Worm (Caenorhabditis elegans) whole organism, late embryonic: Measurements from ENCODE around the gene nlg-1.

Experiments
- C38D4.7 ChIP-seq: fragments of 200-800 bp; sonication (Bioruptor generic); optimal IDR thresholded peaks from 2 replicates; lab custom pipeline; 2018; ENCODE audit warnings: mild to moderate bottlenecking, missing genetic modification characterization, moderate library complexity, missing compliant biosample characterization
- F13H6.1 ChIP-seq: sonication (generic microtip); optimal IDR thresholded peaks from 2 replicates; lab custom pipeline; 2016; ENCODE audit warnings: missing genetic modification characterization, missing compliant biosample characterization
- K02D7.2 ChIP-seq: sonication (generic microtip); optimal IDR thresholded peaks from 2 replicates; lab custom pipeline; 2017; ENCODE audit warnings: mild to moderate bottlenecking, missing genetic modification characterization, missing compliant biosample characterization
- T23F11.4 ChIP-seq: fragments of 200-800 bp; sonication (Bioruptor generic); optimal IDR thresholded peaks from 2 replicates; lab custom pipeline; 2018; ENCODE audit warnings: mild to moderate bottlenecking, missing genetic modification characterization, missing compliant biosample characterization
- Y22D7AL.16 ChIP-seq: sonication (generic microtip); optimal IDR thresholded peaks from 2 replicates; lab custom pipeline; 2016; ENCODE audit warnings: missing genetic modification characterization, missing compliant biosample characterization
- ceh-14 ChIP-seq: sonication (generic microtip); optimal IDR thresholded peaks from 2 replicates; lab custom pipeline; 2016; ENCODE audit warnings: missing genotype, missing genetic modification characterization, missing compliant biosample characterization
- ceh-18 ChIP-seq: sonication (generic microtip); optimal IDR thresholded peaks from 2 replicates; lab custom pipeline; 2016; ENCODE audit warnings: missing genetic modification characterization, missing compliant biosample characterization
- ceh-2 ChIP-seq: sonication (generic microtip); optimal IDR thresholded peaks from 2 replicates; lab custom pipeline; 2016; ENCODE audit warnings: missing genotype, missing genetic modification characterization, missing compliant biosample characterization
- ceh-22 ChIP-seq: sonication (generic microtip); optimal IDR thresholded peaks from 2 replicates; lab custom pipeline; 2017; ENCODE audit warnings: missing biosample characterization, missing genetic modification characterization
- ceh-24 ChIP-seq: sonication (generic microtip); optimal IDR thresholded peaks from 2 replicates; lab custom pipeline; 2016; ENCODE audit warnings: mild to moderate bottlenecking, missing genetic modification characterization, missing compliant biosample characterization
- ceh-31 ChIP-seq: sonication (generic microtip); optimal IDR thresholded peaks from 2 replicates; lab custom pipeline; 2016; ENCODE audit warnings: missing genetic modification characterization, missing compliant biosample characterization
- ceh-34 ChIP-seq: sonication (generic microtip); optimal IDR thresholded peaks from 2 replicates; lab custom pipeline; 2016; ENCODE audit warnings: mild to moderate bottlenecking, missing genetic modification characterization, missing compliant biosample characterization
- ceh-45 ChIP-seq: fragments of 200-800 bp; sonication (Bioruptor generic); IDR thresholded peaks from 2 replicates; pipeline ENCODE4 v1.3.6; 2022; ENCODE audit warnings: missing genetic modification reagents, missing genetic modification characterization, missing compliant biosample characterization
- ceh-48 ChIP-seq: sonication (generic microtip); optimal IDR thresholded peaks from 2 replicates; lab custom pipeline; 2016; ENCODE audit warnings: missing genetic modification characterization, inconsistent platforms, missing compliant biosample characterization
- ceh-6 ChIP-seq: fragments of 200-800 bp; sonication (Bioruptor generic); optimal IDR thresholded peaks from 2 replicates; lab custom pipeline; 2018; ENCODE audit warnings: mild to moderate bottlenecking, missing genetic modification characterization, missing compliant biosample characterization
- dve-1 ChIP-seq: sonication (generic microtip); optimal IDR thresholded peaks from 2 replicates; lab custom pipeline; 2017; ENCODE audit warnings: antibody characterized with exemption, mild to moderate bottlenecking, missing genetic modification characterization, missing compliant biosample characterization
- elt-2 ChIP-seq: sonication (generic microtip); optimal IDR thresholded peaks from 2 replicates; lab custom pipeline; 2016; ENCODE audit warnings: missing genetic modification reagents, missing genetic modification characterization, missing compliant biosample characterization
- eyg-1 ChIP-seq: sonication (generic microtip); optimal IDR thresholded peaks from 2 replicates; lab custom pipeline; 2016; ENCODE audit warnings: missing genotype, missing genetic modification characterization, missing compliant biosample characterization
- fax-1 ChIP-seq: sonication (generic microtip); optimal IDR thresholded peaks from 2 replicates; lab custom pipeline; 2016; ENCODE audit warnings: missing genotype, missing genetic modification characterization, missing compliant biosample characterization
- fkh-10 ChIP-seq: fragments of 150-350 bp; optimal IDR thresholded peaks from 2 replicates; lab custom pipeline; 2014; ENCODE audit warnings: missing biosample characterization, missing genetic modification reagents, missing genetic modification characterization
- fkh-6 ChIP-seq: sonication (generic microtip); optimal IDR thresholded peaks from 2 replicates; lab custom pipeline; 2016; ENCODE audit warnings: missing genetic modification characterization, missing compliant biosample characterization
- hlh-13 ChIP-seq: fragments of 200-800 bp; sonication (Bioruptor generic); optimal IDR thresholded peaks from 2 replicates; lab custom pipeline; 2018; ENCODE audit warnings: mild to moderate bottlenecking, missing genetic modification characterization, missing compliant biosample characterization
- hlh-15 ChIP-seq: sonication (generic microtip); optimal IDR thresholded peaks from 2 replicates; lab custom pipeline; 2016; ENCODE audit warnings: missing genetic modification characterization, missing compliant biosample characterization
- hlh-30 ChIP-seq: sonication (generic microtip); optimal IDR thresholded peaks from 2 replicates; lab custom pipeline; 2017; ENCODE audit warnings: antibody characterized with exemption, missing genetic modification characterization, missing compliant biosample characterization; ENCODE audit not compliant: insufficient read depth
- hlh-8 ChIP-seq: sonication (generic microtip); optimal IDR thresholded peaks from 2 replicates; lab custom pipeline; 2016; ENCODE audit warnings: missing genotype, missing genetic modification characterization, missing compliant biosample characterization
- lim-6 ChIP-seq: sonication (generic microtip); optimal IDR thresholded peaks from 2 replicates; lab custom pipeline; 2016; ENCODE audit warnings: missing genetic modification characterization, missing compliant biosample characterization
- lin-11 ChIP-seq: fragments of 200-800 bp; sonication (Bioruptor generic); optimal IDR thresholded peaks from 2 replicates; lab custom pipeline; 2018; ENCODE audit warnings: mild to moderate bottlenecking, missing genetic modification characterization, missing compliant biosample characterization
- madf-2 ChIP-seq: sonication (generic microtip); optimal IDR thresholded peaks from 2 replicates; lab custom pipeline; 2017; ENCODE audit warnings: missing genetic modification characterization, missing compliant biosample characterization
- mec-3 ChIP-seq: sonication (generic microtip); optimal IDR thresholded peaks from 2 replicates; lab custom pipeline; 2016; ENCODE audit warnings: borderline replicate concordance, missing genetic modification characterization, missing compliant biosample characterization
- nfya-1 ChIP-seq: sonication (generic microtip); optimal IDR thresholded peaks from 2 replicates; lab custom pipeline; 2017; ENCODE audit warnings: missing genetic modification characterization, mild to moderate bottlenecking, missing compliant biosample characterization, antibody characterized with exemption, moderate library complexity
- nhr-11 ChIP-seq: fragments of 150-350 bp; optimal IDR thresholded peaks from 2 replicates; lab custom pipeline; 2014; ENCODE audit warnings: missing biosample characterization, missing genetic modification characterization
- nhr-232 ChIP-seq: sonication (generic microtip); optimal IDR thresholded peaks from 2 replicates; lab custom pipeline; 2016; ENCODE audit warnings: missing genetic modification characterization, missing compliant biosample characterization
- pag-3 ChIP-seq: sonication (generic microtip); optimal IDR thresholded peaks from 2 replicates; lab custom pipeline; 2016; ENCODE audit warnings: missing compliant biosample characterization, missing genetic modification characterization, borderline replicate concordance
- pat-9 ChIP-seq: fragments of 200-800 bp; sonication (Bioruptor generic); optimal IDR thresholded peaks from 2 replicates; lab custom pipeline; 2018; ENCODE audit warnings: mild to moderate bottlenecking, missing genetic modification characterization, moderate library complexity, missing compliant biosample characterization
- pax-1 ChIP-seq: fragments of 150-350 bp; optimal IDR thresholded peaks from 2 replicates; lab custom pipeline; 2014; ENCODE audit warnings: missing biosample characterization, missing genetic modification characterization
- pha-2 ChIP-seq: sonication (generic microtip); optimal IDR thresholded peaks from 2 replicates; lab custom pipeline; 2017; ENCODE audit warnings: mild to moderate bottlenecking, missing genetic modification characterization, missing compliant biosample characterization
- pha-4 ChIP-seq: fragments of 150-350 bp; optimal IDR thresholded peaks from 2 replicates; lab custom pipeline; 2018; ENCODE audit warnings: missing biosample characterization, missing genetic modification reagents, missing genetic modification characterization
- pqm-1 ChIP-seq: sonication (generic microtip); optimal IDR thresholded peaks from 2 replicates; lab custom pipeline; 2016; ENCODE audit warnings: missing genetic modification characterization, missing compliant biosample characterization
- pros-1 ChIP-seq: fragments of 150-350 bp; optimal IDR thresholded peaks from 2 replicates; lab custom pipeline; 2014; ENCODE audit warnings: missing biosample characterization, missing genetic modification reagents, missing genetic modification characterization
- ref-2 ChIP-seq: sonication (generic microtip); optimal IDR thresholded peaks from 2 replicates; lab custom pipeline; 2016; ENCODE audit warnings: missing genetic modification characterization, missing compliant biosample characterization
- rnt-1 ChIP-seq: sonication (generic microtip); optimal IDR thresholded peaks from 2 replicates; lab custom pipeline; 2016; ENCODE audit warnings: missing genetic modification characterization, missing compliant biosample characterization
- sdc-2 ChIP-seq: sonication (generic microtip); optimal IDR thresholded peaks from 2 replicates; lab custom pipeline; 2016; ENCODE audit warnings: missing genotype, missing genetic modification characterization, missing compliant biosample characterization
- tbx-7 ChIP-seq: sonication (generic microtip); optimal IDR thresholded peaks from 2 replicates; lab custom pipeline; 2016; ENCODE audit warnings: missing genotype, missing genetic modification characterization, missing compliant biosample characterization
- ttx-3 ChIP-seq: sonication (generic microtip); optimal IDR thresholded peaks from 2 replicates; lab custom pipeline; 2016; ENCODE audit warnings: missing genetic modification reagents, missing genetic modification characterization, missing compliant biosample characterization
- unc-3 ChIP-seq, 2 experiments: fragments of 200-800 bp in 1 of 2; sonication (Bioruptor generic) in 1 of 2; sonication (generic microtip) in 1 of 2; conservative IDR thresholded peaks in 1 of 2; optimal IDR thresholded peaks in 1 of 2; 2 replicates each; pipeline versions ENCODE4 v1.3.6 to Lab custom; 2016 to 2022; ENCODE audit warnings: missing compliant biosample characterization in 2 of 2, missing genetic modification characterization in 2 of 2, missing genetic modification reagents in 1 of 2
- unc-42 ChIP-seq: sonication (generic microtip); optimal IDR thresholded peaks from 2 replicates; lab custom pipeline; 2016; ENCODE audit warnings: missing genotype, missing genetic modification characterization, missing compliant biosample characterization
- unc-55 ChIP-seq: sonication (generic microtip); optimal IDR thresholded peaks from 2 replicates; lab custom pipeline; 2017; ENCODE audit warnings: missing biosample characterization, missing genetic modification reagents, missing genetic modification characterization
- unc-86 ChIP-seq: sonication (generic microtip); optimal IDR thresholded peaks from 2 replicates; lab custom pipeline; 2016; ENCODE audit warnings: missing genetic modification characterization, missing compliant biosample characterization
- zip-5 ChIP-seq: sonication (generic microtip); optimal IDR thresholded peaks from 2 replicates; lab custom pipeline; 2016; ENCODE audit warnings: missing genetic modification characterization, missing compliant biosample characterization
- ztf-16 ChIP-seq: sonication (generic microtip); optimal IDR thresholded peaks from 2 replicates; lab custom pipeline; 2017; ENCODE audit warnings: missing genetic modification characterization, missing compliant biosample characterization

Gene nlg-1

ce11 chrX:13600136-13600535 lies 30.8 kb downstream of the nlg-1 start, which contains the start of gene F54B11.7:
F54B11.7 (plus strand) TSS chrX:13600436.
- TF ChIP-seq ceh-18 (tag; lab: Kevin White, UChicago) (no peak), dve-1 (tag; lab: Kevin White, UChicago) (no peak), ceh-31 (tag; lab: Kevin White, UChicago) (no peak), ceh-45 (GFP tag; lab: Robert Waterston, UW) (no peak), rnt-1 (tag; lab: Kevin White, UChicago) (no peak), tbx-7 (tag; lab: Kevin White, UChicago) (no peak), nhr-11 (tag; lab: Kevin White, UChicago) (no peak), hlh-8 (tag; lab: Kevin White, UChicago) (no peak), eyg-1 (no peak), T23F11.4 (no peak), nhr-232 (no peak)

DNA sequence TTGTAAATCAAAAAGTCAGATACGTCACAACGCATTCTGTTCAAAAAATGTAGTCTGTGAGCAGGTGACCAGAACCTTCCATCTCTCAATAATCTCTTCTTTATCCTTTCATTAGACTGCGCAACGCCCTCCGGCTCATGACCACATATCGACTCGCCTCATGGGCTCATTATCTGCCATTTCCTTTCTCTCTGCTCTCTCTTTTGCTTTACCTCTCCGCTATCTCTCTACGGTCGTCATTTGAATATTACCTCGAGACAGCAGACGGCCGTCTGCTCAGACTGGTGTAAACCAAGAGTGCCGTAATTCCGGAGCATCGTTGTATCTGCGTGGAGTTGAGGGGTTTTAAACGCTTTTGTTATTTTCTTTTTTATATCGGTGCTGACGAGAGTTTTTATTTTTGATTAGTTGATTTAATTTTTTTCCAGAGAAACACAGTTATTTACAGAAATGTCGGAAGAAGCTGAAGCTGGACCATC lies 32.9 kb downstream of the nlg-1 start, which contains the start of gene bra-1:
bra-1 (plus strand) TSS at position 429 of the 479 bp plus-strand sequence.
- no peak for TF ChIP-seq zip-5 (tag; lab: Kevin White, UChicago)
- TF ChIP-seq ref-2 (tag; lab: Kevin White, UChicago) = peak; percentile 32
- TF ChIP-seq fax-1 (tag; lab: Kevin White, UChicago) = no peak
- TF ChIP-seq Y22D7AL.16 (tag; lab: Kevin White, UChicago) = no peak
- no peak for TF ChIP-seq ceh-45 (GFP tag; lab: Robert Waterston, UW)
- TF ChIP-seq tbx-7 (tag; lab: Kevin White, UChicago) = no peak
- TF ChIP-seq unc-86 (tag; lab: Kevin White, UChicago) = peak; percentile 26
- no peak for TF ChIP-seq pat-9 (tag; lab: Kevin White, UChicago)
- no peak for TF ChIP-seq elt-2 (tag; lab: Kevin White, UChicago)
- no peak for TF ChIP-seq F13H6.1
- TF ChIP-seq K02D7.2 = no peak
- TF ChIP-seq pag-3 (tag; lab: Kevin White, UChicago) = peak; percentile 13
- peak; percentile 58 for TF ChIP-seq unc-55 (GFP tag; lab: Kevin White, UChicago)
- no peak for TF ChIP-seq ceh-6 (GFP tag; lab: Kevin White, UChicago)
- peak; percentile 4 for TF ChIP-seq pros-1
- no peak for TF ChIP-seq lin-11 (tag; lab: Kevin White, UChicago)
- TF ChIP-seq unc-42 (tag; lab: Kevin White, UChicago) = peak; percentile 81
- TF ChIP-seq ceh-24 (tag; lab: Kevin White, UChicago) = no peak
- peak; percentile 64 for TF ChIP-seq lim-6
- peak; percentile 16 for TF ChIP-seq ttx-3 (tag; lab: Kevin White, UChicago)
- TF ChIP-seq hlh-15 = no peak
- peak; percentile 79 for TF ChIP-seq sdc-2 (tag; lab: Kevin White, UChicago)
- TF ChIP-seq ceh-14 (tag; lab: Kevin White, UChicago) = peak; percentile 66
- TF ChIP-seq ceh-48 (tag; lab: Kevin White, UChicago) = peak; percentile 47
- TF ChIP-seq pha-2 (tag; lab: Kevin White, UChicago) = no peak
- no peak for TF ChIP-seq fkh-6 (tag; lab: Kevin White, UChicago)
- TF ChIP-seq madf-2 (tag; lab: Kevin White, UChicago) = no peak
- TF ChIP-seq ceh-22 (tag; lab: Kevin White, UChicago) = no peak
- TF ChIP-seq ztf-16 (tag; lab: Kevin White, UChicago) = no peak
- peak; percentile 58 for TF ChIP-seq nfya-1 (tag; lab: Kevin White, UChicago)
- TF ChIP-seq fkh-10 (GFP tag; lab: Kevin White, UChicago) = no peak
- peak; percentile 21 for TF ChIP-seq ceh-18 (tag; lab: Kevin White, UChicago)
- no peak for TF ChIP-seq mec-3 (tag; lab: Kevin White, UChicago)
- no peak for TF ChIP-seq unc-3 (GFP tag; conservative IDR thresholded peaks at IDR 0.05; lab: Robert Waterston, UW)
- TF ChIP-seq unc-3 (tag; optimal IDR thresholded peaks at IDR 0.05; lab: Kevin White, UChicago) = no peak
- no peak for TF ChIP-seq hlh-8 (tag; lab: Kevin White, UChicago)
- no peak for TF ChIP-seq rnt-1 (tag; lab: Kevin White, UChicago)
- no peak for TF ChIP-seq pax-1 (tag; lab: Kevin White, UChicago)
- peak; percentile 94 for TF ChIP-seq hlh-30 (tag; lab: Kevin White, UChicago)
- TF ChIP-seq ceh-31 (tag; lab: Kevin White, UChicago) = peak; percentile 81
- TF ChIP-seq dve-1 (tag; lab: Kevin White, UChicago) = no peak
- TF ChIP-seq hlh-13 (GFP tag; lab: Kevin White, UChicago) = no peak
- TF ChIP-seq ceh-34 = no peak
- no peak for TF ChIP-seq C38D4.7 (GFP tag; lab: Kevin White, UChicago)
- peak; percentile 17 for TF ChIP-seq ceh-2 (tag; lab: Kevin White, UChicago)
- TF ChIP-seq pha-4 (tag; lab: Kevin White, UChicago) = no peak
- no peak for TF ChIP-seq nhr-232
- TF ChIP-seq pqm-1 (tag; lab: Kevin White, UChicago) = no peak
